Worm (Caenorhabditis elegans): ENCODE data around the gene srw-48.

The srw-48 gene

ce11 chrV:16460866-16461265 is 40.1 kb downstream of the srw-48 start, which contains the start of gene srh-142:
TSS of gene srh-142 (minus strand) at chrV:16460966.
- TF ChIP-seq unc-98 (GFP tag; IDR thresholded peaks at IDR 0.05): no peak

ce11 chrV:16467840-16468239 is 47.0 kb downstream of the srw-48 start, which contains the start of gene sru-44:
TSS of gene sru-44 (minus strand) at chrV:16467940.
- TF ChIP-seq snpc-4 (tag; optimal IDR thresholded peaks at IDR 0.05): no peak
- TF ChIP-seq nhr-77 (tag; optimal IDR thresholded peaks at IDR 0.05): no peak
- TF ChIP-seq nhr-11 (tag; optimal IDR thresholded peaks at IDR 0.05): no peak

ce11 chrV:16470916-16471315 is 50.1 kb downstream of the srw-48 start, which contains the start of gene srh-138:
TSS of gene srh-138 (minus strand) at chrV:16471016.
- TF ChIP-seq unc-30 (tag; optimal IDR thresholded peaks at IDR 0.05) (no peak), skn-1 (tag; optimal IDR thresholded peaks at IDR 0.05) (no peak), fkh-8 (tag; optimal IDR thresholded peaks at IDR 0.05) (no peak)

ce11 chrV:16471995-16472563 is 51.3 kb downstream of the srw-48 start, which contains the start of gene srw-35:
TSS of gene srw-35 (plus strand) at chrV:16472513.
- TF ChIP-seq lir-3 (tag; optimal IDR thresholded peaks at IDR 0.05; ENCODE audit: poor library complexity): no peak
- no peak for TF ChIP-seq egl-27 (tag; optimal IDR thresholded peaks at IDR 0.05)

Measured in whole organism, L1 larva.